Worm (Caenorhabditis elegans) whole organism, L4 larva: ENCODE results near the gene ZC250.5.

Experiments used
- D1046.2 ChIP-seq: fragments of 200-800 bp; sonication (Bioruptor generic); IDR thresholded peaks from 2 replicates; pipeline ENCODE4 v1.3.6; 2022; ENCODE audit warnings: missing genetic modification characterization, missing compliant biosample characterization
- T26A8.4 ChIP-seq: fragments of 200-800 bp; sonication (Bioruptor generic); IDR thresholded peaks from 2 replicates; pipeline ENCODE4 v1.3.6; 2022; ENCODE audit warnings: missing genetic modification characterization, missing compliant biosample characterization
- aha-1 ChIP-seq: fragments of 150-350 bp; peaks from one replicate; lab custom pipeline; 2014; ENCODE audit warnings: missing biosample characterization, missing genetic modification characterization
- dmd-9 ChIP-seq: fragments of 200-800 bp; sonication (Bioruptor generic); IDR thresholded peaks from 2 replicates; pipeline ENCODE4 v1.3.6; 2022; ENCODE audit warnings: missing genetic modification reagents, missing genetic modification characterization, missing compliant biosample characterization
- dve-1 ChIP-seq: sonication (generic microtip); optimal IDR thresholded peaks from 2 replicates; lab custom pipeline; 2017; ENCODE audit warnings: antibody characterized with exemption, mild to moderate bottlenecking, missing genetic modification characterization, missing compliant biosample characterization; ENCODE audit not compliant: insufficient read depth
- hif-1 ChIP-seq, 2 experiments: sonication (generic microtip); optimal IDR thresholded peaks; 2 replicates each; lab custom pipeline; 2016 to 2017; ENCODE audit warnings: missing compliant biosample characterization in 2 of 2, missing genetic modification characterization in 2 of 2, missing genetic modification reagents in 2 of 2, missing genotype in 2 of 2, mild to moderate bottlenecking in 1 of 2
- hlh-11 ChIP-seq: fragments of 200-800 bp; sonication (Bioruptor generic); optimal IDR thresholded peaks from 2 replicates; lab custom pipeline; 2018; ENCODE audit warnings: mild to moderate bottlenecking, missing genetic modification characterization, missing compliant biosample characterization
- mep-1 ChIP-seq: fragments of 150-350 bp; sonication (generic microtip); optimal IDR thresholded peaks from 3 replicates; lab custom pipeline; 2014; ENCODE audit warnings: missing biosample characterization, missing genetic modification characterization
- nhr-77 ChIP-seq: fragments of 150-350 bp; optimal IDR thresholded peaks from 2 replicates; lab custom pipeline; 2014; ENCODE audit warnings: missing biosample characterization, missing genetic modification characterization
- pqm-1 ChIP-seq: sonication (generic microtip); optimal IDR thresholded peaks from 2 replicates; lab custom pipeline; 2017; ENCODE audit warnings: missing biosample characterization, missing genetic modification characterization
- set-16 ChIP-seq: fragments of 200-800 bp; sonication (Bioruptor generic); IDR thresholded peaks from 2 replicates; pipeline ENCODE4 v1.3.6; 2022; ENCODE audit warnings: missing genetic modification reagents, missing genetic modification characterization, missing compliant biosample characterization
- tra-1 ChIP-seq: fragments of 200-800 bp; sonication (Bioruptor generic); IDR thresholded peaks from 2 replicates; pipeline ENCODE4 v1.3.6; 2022; ENCODE audit warnings: missing genetic modification reagents, missing genetic modification characterization, missing compliant biosample characterization
- unc-62 ChIP-seq, 3 experiments: fragments of 150-350 bp in 1 of 3; sonication (generic microtip); optimal IDR thresholded peaks in 2 of 3; peaks in 1 of 3; 1 replicate in 1 of 3; 2 replicates in 2 of 3; lab custom pipeline; 2014 to 2017; ENCODE audit warnings: missing biosample characterization in 3 of 3, missing genetic modification characterization in 3 of 3, missing genetic modification reagents in 3 of 3, missing genotype in 1 of 3

- TF ChIP-seq dve-1 (tag; lab: Kevin White, UChicago) (no peak), aha-1 (tag; lab: Kevin White, UChicago) (no peak), D1046.2 (no peak), hlh-11 (no peak), pqm-1 (no peak), tra-1 (GFP tag; lab: Robert Waterston, UW) (no peak), unc-62 (GFP tag; optimal IDR thresholded peaks at IDR 0.05 in 1 of 2; lab: Kevin White, UChicago) (no peak), unc-62 (tag; optimal IDR thresholded peaks at IDR 0.05; lab: Kevin White, UChicago) (no peak), dmd-9 (no peak), T26A8.4 (GFP tag; lab: Robert Waterston, UW) (no peak), set-16 (GFP tag; lab: Robert Waterston, UW) (no peak), nhr-77 (tag; lab: Kevin White, UChicago) (no peak), hif-1 (tag; optimal IDR thresholded peaks at IDR 0.05; lab: Kevin White, UChicago) (no peak), mep-1 (tag; lab: Kevin White, UChicago) (no peak)
These were observed 29.8 kb downstream of the ZC250.5 start for ce11 chrV:5835397-5835796.
